Worm (Caenorhabditis elegans) whole organism, L4 larva: Measurements from ENCODE around the gene sec-16A.2.

Experiments
- T26A8.4 ChIP-seq: fragments of 200-800 bp; sonication (Bioruptor generic); IDR thresholded peaks from 2 replicates; pipeline ENCODE4 v1.3.6; 2022; ENCODE audit warnings: missing genetic modification characterization, missing compliant biosample characterization
- ama-1 ChIP-seq: fragments of 150-350 bp; optimal IDR thresholded peaks from 2 replicates; lab custom pipeline; 2014; ENCODE audit warnings: inconsistent platforms, mixed read lengths
- attf-4 ChIP-seq: sonication (generic microtip); optimal IDR thresholded peaks from 3 replicates; lab custom pipeline; 2017; ENCODE audit warnings: missing biosample characterization, missing genetic modification characterization
- dmd-6 ChIP-seq: fragments of 200-800 bp; sonication (Bioruptor generic); IDR thresholded peaks from 2 replicates; pipeline ENCODE4 v1.3.6; 2022; ENCODE audit warnings: missing genetic modification reagents, missing genetic modification characterization, missing compliant biosample characterization
- dve-1 ChIP-seq: sonication (generic microtip); optimal IDR thresholded peaks from 2 replicates; lab custom pipeline; 2017; ENCODE audit warnings: antibody characterized with exemption, mild to moderate bottlenecking, missing genetic modification characterization, missing compliant biosample characterization; ENCODE audit not compliant: insufficient read depth
- lin-1 ChIP-seq: fragments of 200-800 bp; sonication (Bioruptor generic); IDR thresholded peaks from 2 replicates; pipeline ENCODE4 v1.3.6; 2022; ENCODE audit warnings: missing genetic modification reagents, missing genetic modification characterization, missing compliant biosample characterization
- lin-38 ChIP-seq: fragments of 200-800 bp; sonication (Bioruptor generic); IDR thresholded peaks from 2 replicates; pipeline ENCODE4 v1.3.6; 2022; ENCODE audit warnings: missing genetic modification reagents, missing genetic modification characterization, missing compliant biosample characterization
- zag-1 ChIP-seq: fragments of 150-350 bp; optimal IDR thresholded peaks from 2 replicates; lab custom pipeline; 2014; ENCODE audit warnings: missing biosample characterization, missing genetic modification characterization

DNA sequence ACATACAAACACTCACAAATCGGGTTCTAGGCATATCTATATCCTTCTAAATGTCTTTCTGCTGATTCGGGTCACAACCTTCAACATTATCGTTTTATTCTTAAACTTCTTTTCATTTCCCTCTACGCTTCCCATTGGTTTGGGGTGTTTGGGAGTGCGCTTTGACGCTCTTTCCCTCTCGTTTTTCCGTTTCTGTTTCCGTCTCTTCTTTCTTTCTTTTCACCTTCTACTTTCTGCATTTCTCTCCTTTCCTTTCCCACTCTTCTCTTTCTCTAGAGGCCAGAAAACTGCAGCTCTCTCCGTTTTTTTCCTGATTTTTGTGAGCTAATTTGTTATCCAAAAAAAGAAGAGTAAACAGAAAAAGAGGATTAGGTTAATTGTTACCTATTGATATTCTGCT is 10.7 kb upstream of the sec-16A.2 start:
- TF ChIP-seq ama-1 = no peak
- no peak for TF ChIP-seq lin-38 (GFP tag; lab: Robert Waterston, UW)
- no peak for TF ChIP-seq lin-1
- no peak for TF ChIP-seq dve-1 (tag; lab: Kevin White, UChicago)
- no peak for TF ChIP-seq attf-4 (tag; lab: Kevin White, UChicago)
- no peak for TF ChIP-seq zag-1 (tag; lab: Kevin White, UChicago)
- no peak for TF ChIP-seq T26A8.4 (GFP tag; lab: Robert Waterston, UW)
- no peak for TF ChIP-seq dmd-6 (GFP tag; lab: Robert Waterston, UW)
